Fruit fly (Drosophila melanogaster): ENCODE data around the gene nsl1.

Gene nsl1

dm6 chr3R:15827559-15827958 lies 34.0 kb downstream of the nsl1 start:
- TF ChIP-seq prd (optimal IDR thresholded peaks at IDR 0.05) (no peak), prd (GFP tag; IDR thresholded peaks at IDR 0.05) (peak; percentile 30; the same call in 1 of the 3 replicates), phol (tag; optimal IDR thresholded peaks at IDR 0.05) (peak; percentile 27), sug (tag; optimal IDR thresholded peaks at IDR 0.05) (no peak), grau (tag; optimal IDR thresholded peaks at IDR 0.05) (peak; percentile 31), Camta (GFP tag; optimal IDR thresholded peaks at IDR 0.05) (peak; percentile 16), Aef1 (GFP tag; IDR thresholded peaks at IDR 0.05) (no peak), stc (GFP tag; IDR thresholded peaks at IDR 0.05) (peak; percentile 35; the same call in 1 of the 2 replicates), CG9817 (tag; optimal IDR thresholded peaks at IDR 0.05) (peak; percentile 13), Xbp1 (GFP tag; optimal IDR thresholded peaks at IDR 0.05) (peak; percentile 19), E2f1 (GFP tag; IDR thresholded peaks at IDR 0.05) (no peak), Blimp-1 (GFP tag; optimal IDR thresholded peaks at IDR 0.05) (no peak), sob (GFP tag; IDR thresholded peaks at IDR 0.05) (no peak), nmo (GFP tag; optimal IDR thresholded peaks at IDR 0.05) (peak; percentile 63), lmd (GFP tag; IDR thresholded peaks at IDR 0.05) (peak; percentile 30), abd-A (tag; optimal IDR thresholded peaks at IDR 0.05) (no peak), zfh1 (GFP tag; IDR thresholded peaks at IDR 0.05) (peak; percentile 46; the same call in 1 of the 3 replicates), seq (GFP tag; IDR thresholded peaks at IDR 0.05) (0 out of 2 replicates have a peak, but pooled peaks have one; percentile 12), sens (GFP tag) (peak; percentile 29), CG15696 (tag; optimal IDR thresholded peaks at IDR 0.05) (peak; percentile 16), caup (GFP tag; optimal IDR thresholded peaks at IDR 0.05; ENCODE audit: severe bottlenecking) (no peak), CG7357 (GFP tag; IDR thresholded peaks at IDR 0.05) (peak; percentile 18; the same call in 1 of the 3 replicates), CG8281 (tag; optimal IDR thresholded peaks at IDR 0.05) (no peak), CG3407 (GFP tag; optimal IDR thresholded peaks at IDR 0.05) (no peak), CG4617 (GFP tag; optimal IDR thresholded peaks at IDR 0.05; ENCODE audit: borderline replicate concordance) (no peak), CG17385 (GFP tag; optimal IDR thresholded peaks at IDR 0.05) (no peak), CG5180 (GFP tag; optimal IDR thresholded peaks at IDR 0.05) (peak; percentile 20), CG17829 (tag; optimal IDR thresholded peaks at IDR 0.05) (peak; percentile 21), cad (GFP tag; optimal IDR thresholded peaks at IDR 0.05) (no peak), Oli (tag; optimal IDR thresholded peaks at IDR 0.05) (peak; percentile 34), Ada2b (GFP tag; IDR thresholded peaks at IDR 0.05) (0 out of 2 replicates have a peak, but pooled peaks have one; percentile 5), Atf3 (GFP tag; optimal IDR thresholded peaks at IDR 0.05) (no peak), CG18262 (tag; optimal IDR thresholded peaks at IDR 0.05) (no peak), shn (GFP tag; optimal IDR thresholded peaks at IDR 0.05) (no peak), Drgx (GFP tag; IDR thresholded peaks at IDR 0.05) (peak; percentile 35; the same call in 1 of the 2 replicates), maf-S (GFP tag; optimal IDR thresholded peaks at IDR 0.05) (no peak), Med (GFP tag) (no peak), gcm2 (GFP tag; optimal IDR thresholded peaks at IDR 0.05) (no peak), nau (GFP tag; optimal IDR thresholded peaks at IDR 0.05) (no peak), Usf (GFP tag; optimal IDR thresholded peaks at IDR 0.05) (no peak), bab2 (GFP tag; optimal IDR thresholded peaks at IDR 0.05) (peak; percentile 19), CG2712 (tag; optimal IDR thresholded peaks at IDR 0.05) (peak; percentile 50), Hr78 (GFP tag; optimal IDR thresholded peaks at IDR 0.05) (peak in 1 of 2 experiments; percentile 22), Ets65A (GFP tag) (peak; percentile 15), CG11093 (GFP tag; IDR thresholded peaks at IDR 0.05) (peak; percentile 34; the same call in 1 of the 3 replicates), Eip74EF (GFP tag; optimal IDR thresholded peaks at IDR 0.05) (peak in 1 of 2 experiments; percentile 3), row (GFP tag; IDR thresholded peaks at IDR 0.05) (peak; percentile 39; the same call in 1 of the 3 replicates), Gug (GFP tag; IDR thresholded peaks at IDR 0.05) (0 out of 4 replicates have a peak, but pooled peaks have one; percentile 2), CG7963 (GFP tag; IDR thresholded peaks at IDR 0.05; ENCODE audit: partially characterized antibody) (no peak), CkIIα-i1 (GFP tag; IDR thresholded peaks at IDR 0.05) (no peak), gro (GFP tag; optimal IDR thresholded peaks at IDR 0.05) (no peak)
